Worm (Caenorhabditis elegans) whole organism, late embryonic: ENCODE measurements around the gene T19D12.2.

Experiments used
- ama-1 ChIP-seq: fragments of 150-350 bp; optimal IDR thresholded peaks from 2 replicates; lab custom pipeline; 2014
- ceh-22 ChIP-seq: sonication (generic microtip); optimal IDR thresholded peaks from 2 replicates; lab custom pipeline; 2017; ENCODE audit warnings: missing biosample characterization, missing genetic modification characterization
- pha-4 ChIP-seq: fragments of 150-350 bp; optimal IDR thresholded peaks from 2 replicates; lab custom pipeline; 2018; ENCODE audit warnings: missing biosample characterization, missing genetic modification reagents, missing genetic modification characterization
- pros-1 ChIP-seq: fragments of 150-350 bp; optimal IDR thresholded peaks from 2 replicates; lab custom pipeline; 2014; ENCODE audit warnings: missing biosample characterization, missing genetic modification reagents, missing genetic modification characterization

- no peak for TF ChIP-seq ama-1 (lab: Kevin White, UChicago)
- no peak for TF ChIP-seq ceh-22
- no peak for TF ChIP-seq pros-1 (tag; lab: Kevin White, UChicago)
- no peak for TF ChIP-seq pha-4 (tag; lab: Kevin White, UChicago)
Measured at ce11 chrII:6705593-6706228, 44.6 kb downstream of the T19D12.2 start, which contains the start of gene rpy-1.
